Fruit fly (Drosophila melanogaster) whole organism, embryonic: ENCODE data around the gene me31B.

Experiments used
- Atf-2 ChIP-seq: fragments of 200-800 bp; sonication (Bioruptor generic); optimal IDR thresholded peaks from 2 replicates; lab custom pipeline; 2016; ENCODE audit warnings: missing biosample characterization, missing genetic modification characterization
- Atf6 ChIP-seq: fragments of 200-800 bp; sonication (Bioruptor generic); IDR thresholded peaks from 2 replicates; pipeline ENCODE4 v1.3.6; 2022; ENCODE audit warnings: missing biosample characterization, missing genetic modification characterization
- B-H1 ChIP-seq: fragments of 200-800 bp; sonication (Bioruptor generic); IDR thresholded peaks from 3 replicates; pipeline ENCODE4 v1.3.6; 2022; ENCODE audit warnings: missing biosample characterization, missing genetic modification characterization
- Bdp1 ChIP-seq: fragments of 200-800 bp; sonication (Bioruptor generic); optimal IDR thresholded peaks from 3 replicates; lab custom pipeline; 2016; ENCODE audit warnings: missing biosample characterization, missing genetic modification characterization
- CG1024 ChIP-seq: fragments of 200-800 bp; sonication (Bioruptor generic); IDR thresholded peaks from 2 replicates; pipeline ENCODE4 v1.3.6; 2022; ENCODE audit warnings: missing biosample characterization, missing genetic modification characterization
- CG10654 ChIP-seq: fragments of 200-800 bp; sonication (Bioruptor generic); optimal IDR thresholded peaks from 2 replicates; lab custom pipeline; 2016; ENCODE audit warnings: missing biosample characterization, missing genetic modification characterization
- CG11247 ChIP-seq: fragments of 200-800 bp; sonication (Bioruptor generic); IDR thresholded peaks from 2 replicates; pipeline ENCODE4 v1.3.6; 2022; ENCODE audit warnings: missing biosample characterization, missing genetic modification characterization
- CG11456 ChIP-seq: fragments of 200-800 bp; sonication (Bioruptor generic); IDR thresholded peaks from 3 replicates; pipeline ENCODE4 v1.3.6; 2022; ENCODE audit warnings: missing biosample characterization, missing genetic modification characterization
- CG12104 ChIP-seq: fragments of 200-800 bp; sonication (Bioruptor generic); optimal IDR thresholded peaks from 3 replicates; lab custom pipeline; 2016; ENCODE audit warnings: missing biosample characterization, missing genetic modification characterization
- CG12236 ChIP-seq: fragments of 200-800 bp; sonication (Bioruptor generic); optimal IDR thresholded peaks from 2 replicates; lab custom pipeline; 2016; ENCODE audit warnings: missing biosample characterization, missing genetic modification characterization
- CG1233 ChIP-seq: fragments of 200-800 bp; sonication (Bioruptor generic); optimal IDR thresholded peaks from 4 replicates; lab custom pipeline; 2018; ENCODE audit warnings: missing biosample characterization, mild to moderate bottlenecking, missing genetic modification characterization
- CG12391 ChIP-seq: fragments of 200-800 bp; sonication (Bioruptor generic); optimal IDR thresholded peaks from 3 replicates; lab custom pipeline; 2018; ENCODE audit warnings: missing biosample characterization, mild to moderate bottlenecking, missing genetic modification characterization, moderate library complexity
- CG12942 ChIP-seq: fragments of 200-800 bp; sonication (Bioruptor generic); optimal IDR thresholded peaks from 3 replicates; lab custom pipeline; 2016; ENCODE audit warnings: missing biosample characterization, missing genetic modification characterization
- CG1603 ChIP-seq: fragments of 200-800 bp; sonication (Bioruptor generic); optimal IDR thresholded peaks from 2 replicates; lab custom pipeline; 2019; ENCODE audit warnings: missing biosample characterization, mild to moderate bottlenecking, missing genetic modification characterization, moderate library complexity
- CG1792 ChIP-seq: fragments of 200-800 bp; sonication (Bioruptor generic); optimal IDR thresholded peaks from 2 replicates; lab custom pipeline; 2016; ENCODE audit warnings: missing biosample characterization, missing genetic modification characterization
- CG32532 ChIP-seq: fragments of 200-800 bp; sonication (Bioruptor generic); IDR thresholded peaks from 2 replicates; pipeline ENCODE4 v1.3.6; 2022; ENCODE audit warnings: missing biosample characterization, missing genetic modification characterization
- CG33213 ChIP-seq: fragments of 200-800 bp; sonication (Bioruptor generic); optimal IDR thresholded peaks from 3 replicates; lab custom pipeline; 2016; ENCODE audit warnings: missing biosample characterization, missing genetic modification characterization
- CG6791 ChIP-seq: fragments of 200-800 bp; sonication (Bioruptor generic); IDR thresholded peaks from 3 replicates; pipeline ENCODE4 v1.3.6; 2022; ENCODE audit warnings: missing biosample characterization, missing genetic modification characterization; ENCODE audit not compliant: partially characterized antibody
- CG7745 ChIP-seq: fragments of 200-800 bp; sonication (Bioruptor generic); optimal IDR thresholded peaks from 2 replicates; lab custom pipeline; 2018; ENCODE audit warnings: missing biosample characterization, mild to moderate bottlenecking, missing genetic modification characterization, moderate library complexity
- CG7928 ChIP-seq: fragments of 200-800 bp; sonication (Bioruptor generic); optimal IDR thresholded peaks from 2 replicates; lab custom pipeline; 2017; ENCODE audit warnings: missing biosample characterization, mild to moderate bottlenecking, missing genetic modification characterization
- CG8290 ChIP-seq, 3 experiments: fragments of 200-800 bp; sonication (Bioruptor generic); optimal IDR thresholded peaks; 2 replicates each; lab custom pipeline; 2016 to 2019; ENCODE audit warnings: missing biosample characterization in 3 of 3, missing genetic modification characterization in 3 of 3, mild to moderate bottlenecking in 2 of 3, moderate library complexity in 1 of 3
- CG8359 ChIP-seq: fragments of 200-800 bp; sonication (Bioruptor generic); optimal IDR thresholded peaks from 2 replicates; lab custom pipeline; 2017; ENCODE audit warnings: missing biosample characterization, mild to moderate bottlenecking, missing genetic modification characterization, borderline replicate concordance
- CG8388 ChIP-seq: fragments of 200-800 bp; sonication (Bioruptor generic); optimal IDR thresholded peaks from 2 replicates; lab custom pipeline; 2019; ENCODE audit warnings: missing biosample characterization, mild to moderate bottlenecking, missing genetic modification characterization, moderate library complexity
- CG8924 ChIP-seq: fragments of 200-800 bp; optimal IDR thresholded peaks from 3 replicates; lab custom pipeline; 2019; ENCODE audit warnings: missing biosample characterization, mild to moderate bottlenecking, missing genetic modification characterization, moderate library complexity
- Camta ChIP-seq: fragments of 200-800 bp; sonication (Bioruptor generic); optimal IDR thresholded peaks from 2 replicates; lab custom pipeline; 2016; ENCODE audit warnings: missing biosample characterization, missing genetic modification characterization
- Doc3 ChIP-seq: fragments of 200-800 bp; sonication (Bioruptor generic); IDR thresholded peaks from 3 replicates; pipeline ENCODE4 v1.3.6; 2022; ENCODE audit warnings: missing biosample characterization, missing genetic modification characterization; ENCODE audit not compliant: partially characterized antibody
- Hr3 ChIP-seq: fragments of 200-800 bp; sonication (Bioruptor generic); optimal IDR thresholded peaks from 3 replicates; lab custom pipeline; 2016; ENCODE audit warnings: missing biosample characterization, missing genetic modification characterization
- Max ChIP-seq: fragments of 200-800 bp; sonication (Bioruptor generic); optimal IDR thresholded peaks from 2 replicates; lab custom pipeline; 2016; ENCODE audit warnings: missing biosample characterization, mild to moderate bottlenecking, missing genetic modification characterization
- Mes4 ChIP-seq: fragments of 200-800 bp; sonication (Bioruptor generic); optimal IDR thresholded peaks from 2 replicates; lab custom pipeline; 2016; ENCODE audit warnings: missing biosample characterization, missing genetic modification characterization
- Scr ChIP-seq: fragments of 200-800 bp; sonication (Bioruptor generic); IDR thresholded peaks from 2 replicates; pipeline ENCODE4 v1.3.6; 2022; ENCODE audit warnings: missing biosample characterization, missing genetic modification characterization; ENCODE audit not compliant: partially characterized antibody
- Taf1 ChIP-seq: fragments of 200-800 bp; sonication (Bioruptor generic); IDR thresholded peaks from 2 replicates; pipeline ENCODE4 v1.3.6; 2022; ENCODE audit warnings: missing biosample characterization, missing genetic modification characterization
- cato ChIP-seq: fragments of 200-800 bp; sonication (Bioruptor generic); optimal IDR thresholded peaks from 2 replicates; lab custom pipeline; 2016; ENCODE audit warnings: missing biosample characterization, missing genetic modification characterization, borderline replicate concordance
- chif ChIP-seq, 2 experiments: fragments of 200-800 bp; sonication (Bioruptor generic); optimal IDR thresholded peaks; 3 replicates each; lab custom pipeline; 2016; ENCODE audit warnings: missing biosample characterization in 2 of 2, missing genetic modification characterization in 2 of 2
- chn ChIP-seq: fragments of 200-800 bp; sonication (Bioruptor generic); optimal IDR thresholded peaks from 2 replicates; lab custom pipeline; 2016; ENCODE audit warnings: missing biosample characterization, missing genetic modification characterization
- gfzf ChIP-seq: fragments of 200-800 bp; sonication (Bioruptor generic); optimal IDR thresholded peaks from 2 replicates; lab custom pipeline; 2016; ENCODE audit warnings: missing biosample characterization, mild to moderate bottlenecking, missing genetic modification characterization, moderate library complexity
- kah ChIP-seq: fragments of 200-800 bp; sonication (Bioruptor generic); optimal IDR thresholded peaks from 2 replicates; lab custom pipeline; 2018; ENCODE audit warnings: missing biosample characterization, mild to moderate bottlenecking, missing genetic modification characterization
- mam ChIP-seq: fragments of 200-800 bp; sonication (Bioruptor generic); optimal IDR thresholded peaks from 3 replicates; lab custom pipeline; 2016; ENCODE audit warnings: missing biosample characterization, missing genetic modification characterization
- nerfin-1 ChIP-seq: fragments of 200-800 bp; sonication (Bioruptor generic); optimal IDR thresholded peaks from 3 replicates; lab custom pipeline; 2019; ENCODE audit warnings: missing biosample characterization, mild to moderate bottlenecking, missing genetic modification characterization, moderate library complexity
- prd ChIP-seq, 3 experiments: fragments of >200 bp in 2 of 3; fragments of 200-800 bp in 1 of 3; sonication (Bioruptor generic) in 1 of 3; optimal IDR thresholded peaks in 2 of 3; IDR thresholded peaks in 1 of 3; 2 replicates in 2 of 3; 3 replicates in 1 of 3; pipeline versions ENCODE4 v1.3.6 to Lab custom; 2017 to 2022; ENCODE audit warnings: missing biosample characterization in 1 of 3, missing genetic modification characterization in 1 of 3
- pzg ChIP-seq: fragments of 200-800 bp; sonication (Bioruptor generic); optimal IDR thresholded peaks from 3 replicates; lab custom pipeline; 2018; ENCODE audit warnings: missing biosample characterization, mild to moderate bottlenecking, missing genetic modification characterization, moderate library complexity
- scrt ChIP-seq: fragments of 200-800 bp; sonication (Bioruptor generic); optimal IDR thresholded peaks from 2 replicates; lab custom pipeline; 2018; ENCODE audit warnings: missing biosample characterization, mild to moderate bottlenecking, missing genetic modification characterization, moderate library complexity
- seq ChIP-seq: fragments of 200-800 bp; sonication (Bioruptor generic); IDR thresholded peaks from 2 replicates; pipeline ENCODE4 v1.3.6; 2022; ENCODE audit warnings: missing biosample characterization, missing genetic modification characterization
- slbo ChIP-seq: fragments of 200-800 bp; sonication (Bioruptor generic); IDR thresholded peaks from 2 replicates; pipeline ENCODE4 v1.3.6; 2022; ENCODE audit warnings: missing biosample characterization, missing genetic modification characterization
- sug ChIP-seq: fragments of 200-800 bp; optimal IDR thresholded peaks from 2 replicates; lab custom pipeline; 2019; ENCODE audit warnings: missing biosample characterization, mild to moderate bottlenecking, missing genetic modification characterization, moderate library complexity
- trem ChIP-seq: fragments of 200-800 bp; optimal IDR thresholded peaks from 3 replicates; lab custom pipeline; 2019; ENCODE audit warnings: missing biosample characterization, mild to moderate bottlenecking, missing genetic modification characterization, moderate library complexity
- twi ChIP-seq: fragments of 200-800 bp; optimal IDR thresholded peaks from 2 replicates; lab custom pipeline; 2019; ENCODE audit warnings: missing biosample characterization, mild to moderate bottlenecking, missing genetic modification characterization, moderate library complexity
- wek ChIP-seq: fragments of 200-800 bp; sonication (Bioruptor generic); optimal IDR thresholded peaks from 3 replicates; lab custom pipeline; 2018; ENCODE audit warnings: missing biosample characterization, mild to moderate bottlenecking, missing genetic modification characterization, moderate library complexity

The me31B gene

DNA sequence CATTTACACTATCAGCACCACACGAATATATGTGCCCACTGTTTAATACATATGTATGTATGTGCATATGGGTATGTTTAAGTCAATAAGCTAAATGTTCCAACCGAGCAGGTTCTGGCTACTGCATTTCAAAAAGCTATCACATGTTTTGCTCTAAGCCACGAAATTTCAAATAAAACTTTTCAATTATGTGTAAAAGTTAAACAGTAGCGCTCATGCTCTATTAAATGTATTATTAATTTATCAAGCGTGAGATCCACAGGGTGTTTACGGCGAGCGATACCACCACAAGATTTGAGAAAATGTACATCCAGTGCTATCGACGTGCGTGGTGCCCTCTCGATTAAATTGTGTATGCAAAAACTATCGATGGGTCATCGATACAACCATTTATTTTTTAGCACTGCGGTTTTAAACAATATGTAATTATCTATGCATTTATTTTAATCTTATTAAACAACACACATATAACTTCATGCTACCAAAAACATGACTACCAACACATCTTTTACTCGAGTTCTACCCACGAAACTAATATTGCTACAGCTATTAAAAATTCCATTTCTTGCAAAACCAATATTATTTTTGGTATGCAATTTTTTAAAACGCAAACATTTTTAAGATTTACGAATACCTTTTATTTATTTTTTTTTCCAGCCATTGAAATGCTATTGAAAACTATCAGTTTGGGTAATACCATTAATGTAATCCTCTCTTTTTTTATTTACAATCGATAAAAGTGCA is 21.8 kb downstream of the me31B start, which contains the start of gene Pten (continued):
- TF ChIP-seq pzg (GFP tag; lab: Kevin White, UChicago) (peak; percentile 83), Atf-2 (GFP tag; lab: Kevin White, UChicago) (peak; percentile 52), CG7928 (peak; percentile 4), CG8924 (tag; lab: Kevin White, UChicago) (peak; percentile 80), scrt (peak; percentile 80), B-H1 (GFP tag; lab: Robert Waterston, UW) (peak; percentile 58; the same call in 2 of the 3 replicates), CG12236 (GFP tag; lab: Kevin White, UChicago) (no peak), kah (GFP tag; lab: Kevin White, UChicago) (peak; percentile 83), CG12942 (peak; percentile 38), CG32532 (GFP tag; lab: Robert Waterston, UW) (peak; percentile 62; the same call in 1 of the 2 replicates), CG1024 (GFP tag; lab: Robert Waterston, UW) (peak; percentile 90), twi (no peak), trem (peak; percentile 61), chif (GFP tag; optimal IDR thresholded peaks at IDR 0.05; lab: Kevin White, UChicago) (peak; percentile 26 to 43), CG1233 (GFP tag; lab: Kevin White, UChicago) (peak; percentile 68), sug (tag; lab: Kevin White, UChicago) (peak; percentile 57), wek (GFP tag; lab: Kevin White, UChicago) (peak; percentile 68), CG12104 (GFP tag; lab: Kevin White, UChicago) (peak; percentile 79), slbo (GFP tag; lab: Robert Waterston, UW) (peak; percentile 51), Hr3 (peak; percentile 58), CG8290 (GFP tag; optimal IDR thresholded peaks at IDR 0.05; lab: Kevin White, UChicago) (no peak), CG8290 (tag; optimal IDR thresholded peaks at IDR 0.05; lab: Kevin White, UChicago) (peak in 1 of 2 experiments; percentile 12), CG11456 (GFP tag; lab: Robert Waterston, UW) (no peak), Atf6 (GFP tag; lab: Robert Waterston, UW) (peak; percentile 70), CG10654 (GFP tag; lab: Kevin White, UChicago) (peak; percentile 62), CG7745 (no peak), CG11247 (GFP tag; lab: Robert Waterston, UW) (no peak), seq (0 out of 2 replicates have a peak, but pooled peaks have one; percentile 35), chn (peak; percentile 73), CG8388 (GFP tag; lab: Kevin White, UChicago) (peak; percentile 66), CG1792 (GFP tag; lab: Kevin White, UChicago) (peak; percentile 58), nerfin-1 (tag; lab: Kevin White, UChicago) (peak; percentile 48), Taf1 (GFP tag; lab: Robert Waterston, UW) (0 out of 2 replicates have a peak, but pooled peaks have one; percentile 18), CG33213 (GFP tag; lab: Kevin White, UChicago) (peak; percentile 57), CG1603 (tag; lab: Kevin White, UChicago) (peak; percentile 80), Max (GFP tag; lab: Kevin White, UChicago) (peak; percentile 79), mam (GFP tag; lab: Kevin White, UChicago) (peak; percentile 74), prd (optimal IDR thresholded peaks at IDR 0.05; lab: Kevin White, UChicago) (no peak), prd (GFP tag; IDR thresholded peaks at IDR 0.05; lab: Robert Waterston, UW) (peak; percentile 70; the same call in 1 of the 3 replicates), Bdp1 (GFP tag; lab: Kevin White, UChicago) (no peak), Scr (GFP tag; lab: Robert Waterston, UW) (peak; percentile 89), gfzf (peak; percentile 10), Mes4 (GFP tag; lab: Kevin White, UChicago) (peak; percentile 57), Camta (GFP tag; lab: Kevin White, UChicago) (peak; percentile 78), CG12391 (tag; lab: Kevin White, UChicago) (peak; percentile 75), cato (peak; percentile 67), Doc3 (GFP tag; lab: Robert Waterston, UW) (peak; percentile 66; the same call in 2 of the 3 replicates), CG6791 (GFP tag; lab: Robert Waterston, UW) (peak; percentile 93), CG8359 (GFP tag; lab: Kevin White, UChicago) (no peak)
